Fruit fly (Drosophila melanogaster) whole organism, embryonic: ENCODE data around the gene Scm.

Experiments used
- Antp ChIP-seq: fragments of 200-800 bp; sonication (Bioruptor generic); optimal IDR thresholded peaks from 3 replicates; lab custom pipeline; 2016; ENCODE audit warnings: missing biosample characterization, missing genetic modification characterization
- BEAF-32 ChIP-seq: fragments of 200-800 bp; sonication (Bioruptor generic); optimal IDR thresholded peaks from 3 replicates; lab custom pipeline; 2017; ENCODE audit warnings: missing biosample characterization, missing genetic modification characterization, mild to moderate bottlenecking, moderate library complexity, missing genetic modification reagents
- CG10147 ChIP-seq: fragments of 200-800 bp; sonication (Bioruptor generic); optimal IDR thresholded peaks from 2 replicates; lab custom pipeline; 2019; ENCODE audit warnings: missing biosample characterization, mild to moderate bottlenecking, missing genetic modification characterization, moderate library complexity
- CG10565 ChIP-seq: fragments of 200-800 bp; sonication (Bioruptor generic); optimal IDR thresholded peaks from 3 replicates; lab custom pipeline; 2016; ENCODE audit warnings: missing biosample characterization, mild to moderate bottlenecking, missing genetic modification characterization
- CG13296 ChIP-seq: fragments of 200-800 bp; sonication (Bioruptor generic); optimal IDR thresholded peaks from 3 replicates; lab custom pipeline; 2018; ENCODE audit warnings: missing biosample characterization, mild to moderate bottlenecking, missing genetic modification characterization
- CG14667 ChIP-seq: fragments of 200-800 bp; sonication (Bioruptor generic); IDR thresholded peaks from 2 replicates; pipeline ENCODE4 v1.3.6; 2022; ENCODE audit warnings: missing biosample characterization, missing genetic modification characterization
- CG15601 ChIP-seq: fragments of 200-800 bp; sonication (Bioruptor generic); optimal IDR thresholded peaks from 3 replicates; lab custom pipeline; 2019; ENCODE audit warnings: missing biosample characterization, mild to moderate bottlenecking, missing genetic modification characterization, moderate library complexity
- CG4328 ChIP-seq: fragments of 200-800 bp; sonication (Bioruptor generic); optimal IDR thresholded peaks from 3 replicates; lab custom pipeline; 2017; ENCODE audit warnings: missing biosample characterization, missing genetic modification reagents, missing genetic modification characterization
- CG4424 ChIP-seq: fragments of 200-800 bp; sonication (Bioruptor generic); optimal IDR thresholded peaks from 3 replicates; lab custom pipeline; 2016; ENCODE audit warnings: missing biosample characterization, missing genetic modification characterization
- CG5953 ChIP-seq: fragments of 200-800 bp; sonication (Bioruptor generic); IDR thresholded peaks from 2 replicates; pipeline ENCODE4 v1.3.6; 2022; ENCODE audit warnings: missing biosample characterization, missing genetic modification characterization
- CG6254 ChIP-seq: fragments of 200-800 bp; sonication (Bioruptor generic); optimal IDR thresholded peaks from 3 replicates; lab custom pipeline; 2017; ENCODE audit warnings: mild to moderate bottlenecking, missing biosample characterization, missing genetic modification reagents, missing genetic modification characterization
- CG6813 ChIP-seq: fragments of 200-800 bp; sonication (Bioruptor generic); optimal IDR thresholded peaks from 2 replicates; lab custom pipeline; 2017; ENCODE audit warnings: missing biosample characterization, missing genetic modification characterization, mild to moderate bottlenecking, moderate library complexity, missing genetic modification reagents
- CG7839 ChIP-seq: fragments of 200-800 bp; sonication (Bioruptor generic); optimal IDR thresholded peaks from 3 replicates; lab custom pipeline; 2018; ENCODE audit warnings: missing biosample characterization, mild to moderate bottlenecking, missing genetic modification characterization, moderate library complexity
- CG7928 ChIP-seq: fragments of 200-800 bp; sonication (Bioruptor generic); optimal IDR thresholded peaks from 2 replicates; lab custom pipeline; 2017; ENCODE audit warnings: missing biosample characterization, mild to moderate bottlenecking, missing genetic modification characterization
- CG8924 ChIP-seq: fragments of 200-800 bp; optimal IDR thresholded peaks from 3 replicates; lab custom pipeline; 2019; ENCODE audit warnings: missing biosample characterization, mild to moderate bottlenecking, missing genetic modification characterization, moderate library complexity
- CG9876 ChIP-seq: fragments of 200-800 bp; sonication (Bioruptor generic); optimal IDR thresholded peaks from 2 replicates; lab custom pipeline; 2016; ENCODE audit warnings: missing biosample characterization, missing genetic modification characterization
- CTCF ChIP-seq: fragments of 200-800 bp; sonication (Bioruptor generic); optimal IDR thresholded peaks from 2 replicates; lab custom pipeline; 2017; ENCODE audit warnings: missing biosample characterization, mild to moderate bottlenecking, missing genetic modification characterization, moderate library complexity
- CoRest ChIP-seq: fragments of 200-800 bp; sonication (Bioruptor generic); optimal IDR thresholded peaks from 3 replicates; lab custom pipeline; 2018; ENCODE audit warnings: missing biosample characterization, mild to moderate bottlenecking, missing genetic modification characterization, moderate library complexity
- Dbx ChIP-seq: fragments of 200-800 bp; sonication (Bioruptor generic); IDR thresholded peaks from 3 replicates; pipeline ENCODE4 v1.3.6; 2022; ENCODE audit warnings: missing biosample characterization, missing genetic modification characterization
- E2f1 ChIP-seq: fragments of 200-800 bp; sonication (Bioruptor generic); IDR thresholded peaks from 2 replicates; pipeline ENCODE4 v1.3.6; 2022; ENCODE audit warnings: missing biosample characterization, missing genetic modification characterization
- Fer2 ChIP-seq: fragments of 200-800 bp; sonication (Bioruptor generic); optimal IDR thresholded peaks from 2 replicates; lab custom pipeline; 2018; ENCODE audit warnings: missing biosample characterization, mild to moderate bottlenecking, missing genetic modification characterization, moderate library complexity
- Hand ChIP-seq: fragments of 200-800 bp; sonication (Bioruptor generic); optimal IDR thresholded peaks from 2 replicates; lab custom pipeline; 2017; ENCODE audit warnings: mild to moderate bottlenecking, missing biosample characterization, missing genetic modification reagents, missing genetic modification characterization
- Med ChIP-seq: fragments of 200-800 bp; sonication (Bioruptor generic); peaks from one replicate; lab custom pipeline; 2016; ENCODE audit warnings: missing biosample characterization, missing genetic modification characterization, mild to moderate bottlenecking, inconsistent platforms, moderate library complexity
- Myb ChIP-seq: fragments of 200-800 bp; sonication (Bioruptor generic); optimal IDR thresholded peaks from 2 replicates; lab custom pipeline; 2016; ENCODE audit warnings: missing biosample characterization, missing genetic modification characterization
- Stat92E ChIP-seq, 3 experiments: fragments of >200 bp in 2 of 3; fragments of 200-800 bp in 1 of 3; sonication (Bioruptor generic) in 1 of 3; optimal IDR thresholded peaks; 2 replicates each; lab custom pipeline; 2017 to 2019; ENCODE audit warnings: missing biosample characterization in 3 of 3, missing genetic modification characterization in 3 of 3, mild to moderate bottlenecking in 1 of 3, moderate library complexity in 1 of 3
- Xbp1 ChIP-seq: fragments of 200-800 bp; sonication (Bioruptor generic); optimal IDR thresholded peaks from 3 replicates; lab custom pipeline; 2016; ENCODE audit warnings: missing biosample characterization, mild to moderate bottlenecking, missing genetic modification characterization
- az2 ChIP-seq: fragments of 200-800 bp; sonication (Bioruptor generic); optimal IDR thresholded peaks from 3 replicates; lab custom pipeline; 2016; ENCODE audit warnings: missing biosample characterization, missing genetic modification characterization
- bbx ChIP-seq: fragments of 200-800 bp; sonication (Bioruptor generic); IDR thresholded peaks from 2 replicates; pipeline ENCODE4 v1.3.6; 2022; ENCODE audit warnings: missing biosample characterization, missing genetic modification characterization; ENCODE audit not compliant: partially characterized antibody
- bigmax ChIP-seq: fragments of 200-800 bp; sonication (Bioruptor generic); optimal IDR thresholded peaks from 2 replicates; lab custom pipeline; 2018; ENCODE audit warnings: missing biosample characterization, mild to moderate bottlenecking, missing genetic modification characterization
- corto ChIP-seq: fragments of 200-800 bp; sonication (Bioruptor generic); optimal IDR thresholded peaks from 2 replicates; lab custom pipeline; 2016; ENCODE audit warnings: missing biosample characterization, mild to moderate bottlenecking, missing genetic modification characterization, moderate library complexity
- croc ChIP-seq: fragments of 200-800 bp; sonication (Bioruptor generic); conservative IDR thresholded peaks from 3 replicates; pipeline ENCODE4 v1.3.6; 2022; ENCODE audit warnings: missing biosample characterization, missing genetic modification characterization
- dimm ChIP-seq: fragments of 200-800 bp; sonication (Bioruptor generic); IDR thresholded peaks from 2 replicates; pipeline ENCODE4 v1.3.6; 2022; ENCODE audit warnings: missing biosample characterization, missing genetic modification characterization
- fd96Cb ChIP-seq: fragments of 200-800 bp; sonication (Bioruptor generic); optimal IDR thresholded peaks from 2 replicates; lab custom pipeline; 2018; ENCODE audit warnings: missing biosample characterization, mild to moderate bottlenecking, missing genetic modification characterization, moderate library complexity
- grn ChIP-seq: fragments of 200-800 bp; sonication (Bioruptor generic); optimal IDR thresholded peaks from 3 replicates; lab custom pipeline; 2017; ENCODE audit warnings: missing biosample characterization, missing genetic modification characterization
- gsb-n ChIP-seq: fragments of 200-800 bp; sonication (Bioruptor generic); optimal IDR thresholded peaks from 3 replicates; lab custom pipeline; 2018; ENCODE audit warnings: missing biosample characterization, mild to moderate bottlenecking, missing genetic modification characterization
- hth ChIP-seq: fragments of >200 bp; optimal IDR thresholded peaks from 2 replicates; lab custom pipeline; 2017; ENCODE audit warnings: inconsistent platforms
- lab ChIP-seq: fragments of 200-800 bp; sonication (Bioruptor generic); optimal IDR thresholded peaks from 3 replicates; lab custom pipeline; 2017; ENCODE audit warnings: missing biosample characterization, missing genetic modification characterization, mild to moderate bottlenecking, moderate library complexity, missing genetic modification reagents
- nom ChIP-seq: fragments of 200-800 bp; sonication (Bioruptor generic); optimal IDR thresholded peaks from 2 replicates; lab custom pipeline; 2017; ENCODE audit warnings: missing biosample characterization, missing genetic modification characterization, mild to moderate bottlenecking, moderate library complexity, missing genetic modification reagents
- otp ChIP-seq: fragments of 200-800 bp; sonication (Bioruptor generic); IDR thresholded peaks from 3 replicates; pipeline ENCODE4, ENCODE4 v1.3.6; 2022; ENCODE audit warnings: missing biosample characterization, missing genetic modification characterization
- sc ChIP-seq, 3 experiments: fragments of >200 bp in 2 of 3; fragments of 200-800 bp in 1 of 3; sonication (Bioruptor generic) in 1 of 3; optimal IDR thresholded peaks; 2 replicates in 2 of 3; 3 replicates in 1 of 3; lab custom pipeline; 2017; ENCODE audit warnings: mild to moderate bottlenecking in 1 of 3, missing biosample characterization in 1 of 3, missing genetic modification characterization in 1 of 3, missing genetic modification reagents in 1 of 3
- ssp ChIP-seq: fragments of 200-800 bp; sonication (Bioruptor generic); IDR thresholded peaks from 2 replicates; pipeline ENCODE4 v1.3.6; 2022; ENCODE audit warnings: missing biosample characterization, missing genetic modification characterization
- tin ChIP-seq: fragments of 200-800 bp; sonication (Bioruptor generic); optimal IDR thresholded peaks from 3 replicates; lab custom pipeline; 2016; ENCODE audit warnings: missing biosample characterization, missing genetic modification characterization
- tio ChIP-seq: fragments of 200-800 bp; sonication (Bioruptor generic); optimal IDR thresholded peaks from 2 replicates; lab custom pipeline; 2017; ENCODE audit warnings: missing biosample characterization, missing genetic modification characterization, inconsistent platforms
- tup ChIP-seq: fragments of 200-800 bp; sonication (Bioruptor generic); optimal IDR thresholded peaks from 2 replicates; lab custom pipeline; 2016; ENCODE audit warnings: missing biosample characterization, mild to moderate bottlenecking, missing genetic modification characterization, moderate library complexity
- unc-4 ChIP-seq: fragments of 200-800 bp; sonication (Bioruptor generic); IDR thresholded peaks from 2 replicates; pipeline ENCODE4 v1.3.6; 2022; ENCODE audit warnings: missing biosample characterization, missing genetic modification characterization; ENCODE audit not compliant: partially characterized antibody
- unpg ChIP-seq: fragments of 200-800 bp; sonication (Bioruptor generic); optimal IDR thresholded peaks from 3 replicates; lab custom pipeline; 2018; ENCODE audit warnings: missing biosample characterization, mild to moderate bottlenecking, missing genetic modification characterization, moderate library complexity

Gene Scm

DNA sequence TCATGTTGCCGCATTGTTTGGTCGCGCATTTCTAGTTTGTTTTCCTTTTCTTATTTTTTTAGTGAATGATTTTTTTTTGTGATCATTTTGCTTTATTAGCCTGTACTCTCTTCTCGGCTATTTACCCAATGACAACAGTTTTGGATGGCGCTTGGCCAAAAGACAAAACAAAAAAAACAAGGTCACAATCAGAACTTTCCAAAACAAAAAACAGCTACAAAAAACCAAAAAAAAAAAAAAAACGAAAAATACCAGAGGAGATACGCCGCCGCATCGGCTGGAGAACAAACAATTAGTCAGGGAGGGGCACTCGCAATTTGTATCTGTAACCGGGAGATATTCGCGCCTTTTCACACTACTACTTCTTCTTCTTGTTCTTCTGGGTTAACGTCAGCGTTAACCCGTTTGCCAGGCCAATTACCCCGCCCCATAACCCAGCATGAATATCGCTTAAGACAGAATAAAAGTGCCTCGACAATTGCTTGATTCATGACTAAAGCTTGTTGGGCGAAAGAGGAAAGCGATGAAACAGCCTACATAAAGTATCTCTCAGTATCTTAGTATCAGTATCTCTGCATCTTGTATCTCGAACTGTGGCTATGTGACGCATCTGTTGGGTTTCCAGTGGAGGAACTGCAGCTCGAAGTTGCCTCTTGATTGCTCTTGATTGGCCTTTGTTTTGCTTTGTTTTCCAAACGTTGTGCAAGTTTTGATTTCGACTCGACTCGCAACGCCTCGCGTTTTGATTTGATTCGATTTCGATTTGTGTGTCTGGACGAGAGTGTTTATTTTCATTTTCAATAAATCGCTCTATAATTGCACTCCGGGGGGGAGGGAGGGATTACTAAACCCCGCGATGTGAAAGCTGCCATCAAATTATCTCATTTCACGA, 30.3 kb downstream of the Scm start (continued):
- TF ChIP-seq croc (GFP tag; lab: Robert Waterston, UW) (no peak), corto (no peak), bigmax (GFP tag; lab: Kevin White, UChicago) (no peak), Med (GFP tag; lab: Kevin White, UChicago) (peak; percentile 14), hth (lab: Kevin White, UChicago) (no peak), CG7928 (GFP tag; lab: Kevin White, UChicago) (no peak), Xbp1 (GFP tag; lab: Kevin White, UChicago) (no peak), CG5953 (GFP tag; lab: Robert Waterston, UW) (no peak), Myb (GFP tag; lab: Kevin White, UChicago) (no peak), nom (GFP tag; lab: Kevin White, UChicago) (no peak), Hand (GFP tag; lab: Kevin White, UChicago) (no peak), CG10565 (GFP tag; lab: Kevin White, UChicago) (no peak), tin (GFP tag; lab: Kevin White, UChicago) (no peak), CG9876 (GFP tag; lab: Kevin White, UChicago) (no peak), CG13296 (GFP tag; lab: Kevin White, UChicago) (no peak), dimm (GFP tag; lab: Robert Waterston, UW) (no peak), BEAF-32 (GFP tag; lab: Kevin White, UChicago) (no peak), grn (GFP tag; lab: Kevin White, UChicago) (peak; percentile 46), Fer2 (no peak)

DNA sequence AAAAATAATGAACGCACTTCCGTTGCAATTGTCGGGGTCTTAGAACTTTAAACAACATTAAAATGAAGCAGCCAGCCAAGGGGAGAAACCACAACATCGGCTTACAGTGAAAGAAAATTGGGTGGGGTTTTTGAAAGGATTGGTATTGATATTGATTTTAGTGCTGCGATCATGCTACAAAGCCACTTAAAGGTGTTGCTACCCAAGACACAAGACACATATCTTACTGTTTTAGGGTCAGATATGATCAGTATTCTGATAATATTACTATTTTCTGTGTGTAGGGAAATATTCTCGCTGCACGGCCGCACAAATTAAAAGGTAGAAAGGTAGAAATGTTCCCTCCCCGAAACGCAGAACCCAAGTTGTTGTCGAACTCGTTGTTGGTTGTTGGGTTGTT, 32.3 kb downstream of the Scm start:
- TF ChIP-seq lab (GFP tag; lab: Kevin White, UChicago) = peak; percentile 2
- peak; percentile 43 for TF ChIP-seq tio (GFP tag; lab: Kevin White, UChicago)
- TF ChIP-seq CG7839 = peak; percentile 58
- no peak for TF ChIP-seq sc (optimal IDR thresholded peaks at IDR 0.05; lab: Kevin White, UChicago)
- peak; percentile 26 for TF ChIP-seq sc (GFP tag; optimal IDR thresholded peaks at IDR 0.05; lab: Kevin White, UChicago)
- TF ChIP-seq CG8924 (tag; lab: Kevin White, UChicago) = peak; percentile 40
- TF ChIP-seq CG6813 = no peak
- peak; percentile 38 for TF ChIP-seq ssp (GFP tag; lab: Robert Waterston, UW)
- TF ChIP-seq Antp = peak; percentile 12
- no peak for TF ChIP-seq Dbx
- TF ChIP-seq CG6254 (GFP tag; lab: Kevin White, UChicago) = peak; percentile 54
- TF ChIP-seq Xbp1 (GFP tag; lab: Kevin White, UChicago) = peak; percentile 9
- TF ChIP-seq Myb (GFP tag; lab: Kevin White, UChicago) = no peak
- peak; percentile 24 for TF ChIP-seq CG15601 (tag; lab: Kevin White, UChicago)
- no peak for TF ChIP-seq bbx (GFP tag; lab: Robert Waterston, UW)
- TF ChIP-seq gsb-n = peak; percentile 62
- 0 out of 2 replicates have a peak, but pooled peaks have one; percentile 14 for TF ChIP-seq E2f1 (GFP tag; lab: Robert Waterston, UW)
- no peak for TF ChIP-seq CTCF
- TF ChIP-seq fd96Cb (tag; lab: Kevin White, UChicago) = peak; percentile 60
- TF ChIP-seq CG14667 (GFP tag; lab: Robert Waterston, UW) = peak; percentile 18; the same call in 1 of the 2 replicates
- TF ChIP-seq otp (GFP tag; lab: Robert Waterston, UW) = peak; percentile 54; the same call in 1 of the 3 replicates
- no peak for TF ChIP-seq CG10147 (GFP tag; lab: Kevin White, UChicago)
- TF ChIP-seq Med (GFP tag; lab: Kevin White, UChicago) = peak; percentile 75
- peak; percentile 31 for TF ChIP-seq az2 (GFP tag; lab: Kevin White, UChicago)
- TF ChIP-seq Stat92E (GFP tag; optimal IDR thresholded peaks at IDR 0.05; lab: Kevin White, UChicago) = peak in 1 of 3 experiments; percentile 30
- no peak for TF ChIP-seq unc-4 (GFP tag; lab: Robert Waterston, UW)
- TF ChIP-seq CG4424 (GFP tag; lab: Kevin White, UChicago) = peak; percentile 67
- TF ChIP-seq CoRest (tag; lab: Kevin White, UChicago) = peak; percentile 28
- peak; percentile 38 for TF ChIP-seq unpg (GFP tag; lab: Kevin White, UChicago)
- TF ChIP-seq CG4328 (GFP tag; lab: Kevin White, UChicago) = no peak
- TF ChIP-seq tup (GFP tag; lab: Kevin White, UChicago) = peak; percentile 8
